Fruit fly (Drosophila melanogaster): ENCODE data around the gene CG3009.

Gene CG3009

DNA sequence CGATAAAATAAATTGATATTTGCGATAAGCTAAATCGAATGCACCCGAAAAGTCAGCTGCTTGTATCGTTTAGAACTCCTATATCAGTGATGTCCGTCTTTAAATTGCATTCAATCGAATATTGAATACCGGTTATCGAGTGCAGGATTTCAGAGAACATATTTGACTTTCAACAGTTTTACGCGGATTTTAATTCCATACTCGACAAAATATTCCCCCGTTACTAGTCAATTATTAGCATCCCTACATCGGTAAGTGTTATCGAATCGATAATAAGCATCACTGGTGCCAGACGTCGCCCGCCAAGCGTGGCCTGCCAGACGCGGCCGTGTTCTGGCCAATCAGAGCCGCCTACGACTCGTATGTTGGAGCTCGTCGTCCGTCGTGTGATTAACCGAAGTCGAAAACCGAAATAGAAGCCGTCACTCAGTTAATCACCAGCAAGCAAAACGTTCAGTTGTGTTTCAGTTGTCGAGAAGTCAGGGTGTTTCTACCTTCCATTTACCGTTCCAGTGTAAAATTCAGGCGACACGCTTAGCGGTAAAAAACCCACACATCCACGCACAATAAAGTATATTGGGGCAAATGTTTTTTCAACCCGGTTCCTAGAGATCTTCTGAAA is 21.4 kb upstream of the CG3009 start, which contains the start of gene ctp:
TSS of gene ctp (plus strand) at position 23 of the 622 bp plus-strand sequence.
- TF ChIP-seq CG13204 (GFP tag; optimal IDR thresholded peaks at IDR 0.05) (peak; percentile 31), EcR (GFP tag; optimal IDR thresholded peaks at IDR 0.05) (peak; percentile 12), CG15710 (tag; optimal IDR thresholded peaks at IDR 0.05) (peak; percentile 24), CG34367 (tag; optimal IDR thresholded peaks at IDR 0.05) (no peak), gl (tag; optimal IDR thresholded peaks at IDR 0.05) (no peak), Snoo (tag; optimal IDR thresholded peaks at IDR 0.05) (peak; percentile 10), CG12605 (GFP tag; IDR thresholded peaks at IDR 0.05) (peak; percentile 64; the same call in 1 of the 2 replicates), CG17806 (tag; optimal IDR thresholded peaks at IDR 0.05) (peak; percentile 5), rn (GFP tag; IDR thresholded peaks at IDR 0.05) (no peak), D1 (tag; optimal IDR thresholded peaks at IDR 0.05) (no peak), Pif1A (GFP tag; optimal IDR thresholded peaks at IDR 0.05) (peak; percentile 51), CG10348 (GFP tag; IDR thresholded peaks at IDR 0.05) (no peak), fd96Ca (GFP tag; IDR thresholded peaks at IDR 0.05) (peak; percentile 40; the same call in 1 of the 3 replicates), CG8159 (tag; optimal IDR thresholded peaks at IDR 0.05) (peak; percentile 1), CG4496 (GFP tag; IDR thresholded peaks at IDR 0.05) (peak; percentile 40; the same call in 1 of the 3 replicates), Ets98B (GFP tag; IDR thresholded peaks at IDR 0.05) (peak; percentile 53; the same call in 1 of the 2 replicates), CG8301 (tag; optimal IDR thresholded peaks at IDR 0.05) (no peak), Pif1B (GFP tag; optimal IDR thresholded peaks at IDR 0.05) (peak; percentile 39), CG32121 (GFP tag; IDR thresholded peaks at IDR 0.05) (peak; percentile 44; the same call in 1 of the 2 replicates), CG14655 (GFP tag; optimal IDR thresholded peaks at IDR 0.05) (peak; percentile 25), CG9948 (tag; optimal IDR thresholded peaks at IDR 0.05) (no peak)

DNA sequence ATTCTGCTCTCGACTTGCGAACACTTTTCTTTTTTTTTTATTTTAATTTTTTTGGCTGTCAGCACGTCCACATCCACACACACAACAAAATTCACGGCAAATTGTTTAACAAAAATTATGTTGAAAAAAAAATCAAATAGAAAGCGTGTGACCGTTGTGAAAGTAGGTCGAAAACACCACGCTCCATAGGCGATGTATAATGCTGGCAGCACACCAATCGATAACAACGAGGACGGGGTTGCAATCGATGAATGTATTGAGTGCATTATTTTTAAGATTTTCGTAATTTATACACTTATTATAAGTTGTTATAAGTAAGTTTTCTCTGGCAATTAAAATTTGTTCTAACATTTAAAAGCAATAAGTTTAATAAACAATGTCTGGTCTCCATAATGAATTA is 20.2 kb upstream of the CG3009 start, which contains the start of gene Pp2C1:
TSS of gene Pp2C1 (minus strand) at position 181 of the 400 bp plus-strand sequence.
- TF ChIP-seq CG17806 (tag; optimal IDR thresholded peaks at IDR 0.05) (no peak), Snoo (tag; optimal IDR thresholded peaks at IDR 0.05) (no peak), CG13204 (GFP tag; optimal IDR thresholded peaks at IDR 0.05) (no peak), CG14655 (GFP tag; optimal IDR thresholded peaks at IDR 0.05) (no peak), EcR (GFP tag; optimal IDR thresholded peaks at IDR 0.05) (no peak), CG34367 (tag; optimal IDR thresholded peaks at IDR 0.05) (no peak), Pif1B (GFP tag; optimal IDR thresholded peaks at IDR 0.05) (no peak)

DNA sequence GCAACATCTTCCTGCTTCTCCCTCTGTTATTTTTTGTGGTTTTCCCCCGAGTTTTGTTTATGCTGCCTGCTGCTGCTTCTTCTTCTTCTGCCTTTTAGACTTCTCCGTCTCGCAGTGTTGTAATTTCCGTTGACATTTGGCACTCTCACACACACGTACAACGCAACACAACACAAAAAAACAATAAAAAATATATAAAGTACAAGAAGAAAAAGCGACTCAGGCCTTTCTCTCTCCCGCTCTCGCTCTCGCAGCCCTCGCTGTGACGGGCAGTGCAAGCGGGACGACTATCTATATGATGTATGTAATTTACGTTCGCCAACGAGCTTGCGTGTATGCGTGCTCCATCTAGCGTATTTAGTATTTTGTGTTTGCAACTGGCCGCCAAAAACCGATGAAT is 19.6 kb upstream of the CG3009 start:
- peak; percentile 72 for TF ChIP-seq CG8301 (tag; optimal IDR thresholded peaks at IDR 0.05)
- TF ChIP-seq CG15710 (tag; optimal IDR thresholded peaks at IDR 0.05): peak; percentile 70
- peak; percentile 77 for TF ChIP-seq gl (tag; optimal IDR thresholded peaks at IDR 0.05)
- peak; percentile 70 for TF ChIP-seq rn (GFP tag; IDR thresholded peaks at IDR 0.05)
- TF ChIP-seq Pif1B (GFP tag; optimal IDR thresholded peaks at IDR 0.05): peak; percentile 81
- peak; percentile 81 for TF ChIP-seq CG32121 (GFP tag; IDR thresholded peaks at IDR 0.05)
- TF ChIP-seq Snoo (tag; optimal IDR thresholded peaks at IDR 0.05): peak; percentile 69
- TF ChIP-seq CG13204 (GFP tag; optimal IDR thresholded peaks at IDR 0.05): peak; percentile 78
- TF ChIP-seq CG9948 (tag; optimal IDR thresholded peaks at IDR 0.05): peak; percentile 64
- no peak for TF ChIP-seq EcR (GFP tag; optimal IDR thresholded peaks at IDR 0.05)
- no peak for TF ChIP-seq D1 (tag; optimal IDR thresholded peaks at IDR 0.05)
- TF ChIP-seq CG4496 (GFP tag; IDR thresholded peaks at IDR 0.05): peak; percentile 91
- peak; percentile 60 for TF ChIP-seq CG8159 (tag; optimal IDR thresholded peaks at IDR 0.05)
- peak; percentile 91 for TF ChIP-seq CG12605 (GFP tag; IDR thresholded peaks at IDR 0.05)
- TF ChIP-seq CG34367 (tag; optimal IDR thresholded peaks at IDR 0.05): peak; percentile 80
- peak; percentile 72 for TF ChIP-seq Ets98B (GFP tag; IDR thresholded peaks at IDR 0.05)
- TF ChIP-seq Pif1A (GFP tag; optimal IDR thresholded peaks at IDR 0.05): peak; percentile 73
- TF ChIP-seq CG14655 (GFP tag; optimal IDR thresholded peaks at IDR 0.05): peak; percentile 88
- no peak for TF ChIP-seq CG10348 (GFP tag; IDR thresholded peaks at IDR 0.05)
- TF ChIP-seq fd96Ca (GFP tag; IDR thresholded peaks at IDR 0.05): peak; percentile 69; the same call in 2 of the 3 replicates
- peak; percentile 40 for TF ChIP-seq CG17806 (tag; optimal IDR thresholded peaks at IDR 0.05)

DNA sequence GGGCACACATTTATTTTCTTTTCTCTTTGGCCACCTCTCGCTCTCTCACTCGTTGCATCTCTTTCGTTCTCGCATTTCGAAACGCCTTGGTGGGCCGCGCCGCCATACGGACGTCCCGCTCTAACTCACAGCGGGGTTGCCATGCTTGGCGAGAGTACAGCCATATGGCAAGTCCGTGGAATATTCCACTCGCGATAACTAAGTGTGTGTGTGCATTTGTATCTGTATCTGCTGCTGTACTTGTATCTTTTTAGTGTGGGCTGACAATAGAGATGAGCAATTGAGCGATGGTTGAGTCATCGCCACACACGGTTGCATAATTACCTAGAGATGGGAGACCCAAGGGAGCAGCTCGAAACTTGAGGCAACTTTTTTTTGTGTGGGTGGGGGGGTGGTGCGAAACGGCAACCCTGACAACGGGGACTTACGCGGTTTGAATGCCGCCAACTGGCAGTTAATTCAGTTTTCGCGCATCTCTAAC is 18.0 kb upstream of the CG3009 start:
- TF ChIP-seq CG34367 (tag; optimal IDR thresholded peaks at IDR 0.05) (peak; percentile 34), CG10348 (GFP tag; IDR thresholded peaks at IDR 0.05) (no peak), CG14655 (GFP tag; optimal IDR thresholded peaks at IDR 0.05) (peak; percentile 67), CG15710 (tag; optimal IDR thresholded peaks at IDR 0.05) (peak; percentile 63), rn (GFP tag; IDR thresholded peaks at IDR 0.05) (peak; percentile 62), CG8301 (tag; optimal IDR thresholded peaks at IDR 0.05) (peak; percentile 55), CG17806 (tag; optimal IDR thresholded peaks at IDR 0.05) (peak; percentile 52), Pif1A (GFP tag; optimal IDR thresholded peaks at IDR 0.05) (peak; percentile 62), CG13204 (GFP tag; optimal IDR thresholded peaks at IDR 0.05) (no peak), CG32121 (GFP tag; IDR thresholded peaks at IDR 0.05) (peak; percentile 87), CG8159 (tag; optimal IDR thresholded peaks at IDR 0.05) (peak; percentile 69), D1 (tag; optimal IDR thresholded peaks at IDR 0.05) (no peak), gl (tag; optimal IDR thresholded peaks at IDR 0.05) (peak; percentile 36), Pif1B (GFP tag; optimal IDR thresholded peaks at IDR 0.05) (peak; percentile 33), Snoo (tag; optimal IDR thresholded peaks at IDR 0.05) (peak; percentile 81), Ets98B (GFP tag; IDR thresholded peaks at IDR 0.05) (peak; percentile 91), CG12605 (GFP tag; IDR thresholded peaks at IDR 0.05) (peak; percentile 67; the same call in 1 of the 2 replicates), CG9948 (tag; optimal IDR thresholded peaks at IDR 0.05) (peak; percentile 24), CG4496 (GFP tag; IDR thresholded peaks at IDR 0.05) (peak; percentile 94), fd96Ca (GFP tag; IDR thresholded peaks at IDR 0.05) (peak; percentile 94), EcR (GFP tag; optimal IDR thresholded peaks at IDR 0.05) (peak; percentile 54)

DNA sequence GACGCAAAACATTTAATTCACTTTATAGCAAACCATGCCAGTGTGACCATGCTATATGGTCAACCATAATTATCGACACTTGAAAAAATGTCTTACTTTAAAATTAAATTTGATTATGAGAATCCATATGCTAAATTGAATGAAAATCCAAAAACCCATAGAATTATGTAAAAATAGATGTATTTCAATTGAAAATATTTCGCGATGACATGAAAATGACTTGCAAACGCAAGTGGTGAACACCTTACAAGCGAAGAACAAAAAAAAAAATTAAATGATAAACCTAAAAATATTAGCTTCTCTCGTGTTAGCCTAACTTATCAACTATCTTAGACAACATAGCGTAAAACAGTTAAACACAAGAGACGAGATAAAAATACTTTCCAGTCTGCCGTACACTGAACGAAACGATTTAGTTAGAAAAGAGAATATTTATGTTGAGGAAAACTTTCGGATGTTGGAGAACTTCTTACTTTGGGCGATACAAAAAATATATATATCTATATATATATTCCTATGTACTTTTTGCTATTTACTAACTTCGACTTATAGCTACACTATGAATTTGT is 13.4 kb upstream of the CG3009 start:
- TF ChIP-seq CG32121 (GFP tag; IDR thresholded peaks at IDR 0.05) (peak; percentile 60), CG17806 (tag; optimal IDR thresholded peaks at IDR 0.05) (peak; percentile 56), CG15710 (tag; optimal IDR thresholded peaks at IDR 0.05) (peak; percentile 44), Pif1A (GFP tag; optimal IDR thresholded peaks at IDR 0.05) (peak; percentile 64), CG10348 (GFP tag; IDR thresholded peaks at IDR 0.05) (no peak), CG13204 (GFP tag; optimal IDR thresholded peaks at IDR 0.05) (no peak), D1 (tag; optimal IDR thresholded peaks at IDR 0.05) (no peak), EcR (GFP tag; optimal IDR thresholded peaks at IDR 0.05) (no peak), Ets98B (GFP tag; IDR thresholded peaks at IDR 0.05) (peak; percentile 36), Snoo (tag; optimal IDR thresholded peaks at IDR 0.05) (no peak), CG4496 (GFP tag; IDR thresholded peaks at IDR 0.05) (peak; percentile 75), CG12605 (GFP tag; IDR thresholded peaks at IDR 0.05) (no peak), Pif1B (GFP tag; optimal IDR thresholded peaks at IDR 0.05) (peak; percentile 51), rn (GFP tag; IDR thresholded peaks at IDR 0.05) (no peak), CG8301 (tag; optimal IDR thresholded peaks at IDR 0.05) (peak; percentile 55), fd96Ca (GFP tag; IDR thresholded peaks at IDR 0.05) (no peak), CG9948 (tag; optimal IDR thresholded peaks at IDR 0.05) (peak; percentile 45), gl (tag; optimal IDR thresholded peaks at IDR 0.05) (no peak), CG34367 (tag; optimal IDR thresholded peaks at IDR 0.05) (peak; percentile 51), CG14655 (GFP tag; optimal IDR thresholded peaks at IDR 0.05) (peak; percentile 59), CG8159 (tag; optimal IDR thresholded peaks at IDR 0.05) (peak; percentile 60)

Measured in whole organism, pupa.